Fruit fly (Drosophila melanogaster) whole organism, prepupa: ENCODE measurements around the gene pico.

Experiments used
- Blimp-1 ChIP-seq: fragments of 200-800 bp; sonication (Bioruptor generic); optimal IDR thresholded peaks from 3 replicates; lab custom pipeline; 2017; ENCODE audit warnings: missing biosample characterization, missing genetic modification characterization, mild to moderate bottlenecking, moderate library complexity, missing genetic modification reagents
- CG10631 ChIP-seq: fragments of 200-800 bp; sonication (Bioruptor generic); optimal IDR thresholded peaks from 2 replicates; lab custom pipeline; 2016; ENCODE audit warnings: missing biosample characterization, missing genetic modification characterization
- CG11294 ChIP-seq: fragments of 200-800 bp; sonication (Bioruptor generic); IDR thresholded peaks from 2 replicates; pipeline ENCODE4 v1.3.6; 2022; ENCODE audit warnings: missing biosample characterization, missing genetic modification characterization
- CG11762 ChIP-seq: fragments of 200-800 bp; sonication (Bioruptor generic); optimal IDR thresholded peaks from 3 replicates; lab custom pipeline; 2016; ENCODE audit warnings: missing biosample characterization, missing genetic modification characterization; ENCODE audit not compliant: insufficient read depth
- CG11902 ChIP-seq: fragments of 200-800 bp; sonication (Bioruptor generic); optimal IDR thresholded peaks from 3 replicates; lab custom pipeline; 2016; ENCODE audit warnings: missing biosample characterization, missing genetic modification characterization
- CG1621 ChIP-seq: fragments of 200-800 bp; sonication (Bioruptor generic); optimal IDR thresholded peaks from 3 replicates; lab custom pipeline; 2018; ENCODE audit warnings: missing biosample characterization, mild to moderate bottlenecking, missing genetic modification characterization
- CG3032 ChIP-seq: fragments of 200-800 bp; optimal IDR thresholded peaks from 2 replicates; lab custom pipeline; 2019; ENCODE audit warnings: missing biosample characterization, mild to moderate bottlenecking, missing genetic modification characterization, moderate library complexity
- CG31627 ChIP-seq: fragments of 200-800 bp; sonication (Bioruptor generic); optimal IDR thresholded peaks from 3 replicates; lab custom pipeline; 2016; ENCODE audit warnings: missing biosample characterization, missing genetic modification characterization
- CG32006 ChIP-seq: fragments of 200-800 bp; sonication (Bioruptor generic); optimal IDR thresholded peaks from 3 replicates; lab custom pipeline; 2017; ENCODE audit warnings: missing biosample characterization, mild to moderate bottlenecking, missing genetic modification characterization
- CG34406 ChIP-seq: fragments of 200-800 bp; sonication (Bioruptor generic); optimal IDR thresholded peaks from 3 replicates; lab custom pipeline; 2016; ENCODE audit warnings: missing biosample characterization, missing genetic modification characterization
- CG3919 ChIP-seq: fragments of 200-800 bp; sonication (Bioruptor generic); optimal IDR thresholded peaks from 3 replicates; lab custom pipeline; 2016; ENCODE audit warnings: missing biosample characterization, missing genetic modification characterization
- CG6163 ChIP-seq: fragments of 200-800 bp; sonication (Bioruptor generic); IDR thresholded peaks from 3 replicates; pipeline ENCODE4 v1.3.6; 2022; ENCODE audit warnings: missing biosample characterization, missing genetic modification characterization
- CG6276 ChIP-seq: fragments of 200-800 bp; sonication (Bioruptor generic); optimal IDR thresholded peaks from 2 replicates; lab custom pipeline; 2017; ENCODE audit warnings: missing biosample characterization, mild to moderate bottlenecking, missing genetic modification characterization
- CG6808 ChIP-seq: fragments of 200-800 bp; sonication (Bioruptor generic); optimal IDR thresholded peaks from 3 replicates; lab custom pipeline; 2017; ENCODE audit warnings: missing biosample characterization, missing genetic modification characterization, mild to moderate bottlenecking, moderate library complexity, missing genetic modification reagents
- CG8119 ChIP-seq: fragments of 200-800 bp; sonication (Bioruptor generic); IDR thresholded peaks from 3 replicates; pipeline ENCODE4 v1.3.6; 2022; ENCODE audit warnings: missing biosample characterization, missing genetic modification characterization
- CG8319 ChIP-seq: fragments of 200-800 bp; sonication (Bioruptor generic); optimal IDR thresholded peaks from 3 replicates; lab custom pipeline; 2016; ENCODE audit warnings: missing biosample characterization, missing genetic modification characterization
- CG8632 ChIP-seq: fragments of 200-800 bp; sonication (Bioruptor generic); optimal IDR thresholded peaks from 3 replicates; lab custom pipeline; 2016; ENCODE audit warnings: missing biosample characterization, missing genetic modification characterization
- Eip75B ChIP-seq: fragments of 200-800 bp; sonication (Bioruptor generic); optimal IDR thresholded peaks from 3 replicates; lab custom pipeline; 2016; ENCODE audit warnings: missing biosample characterization, missing genetic modification characterization
- Eip93F ChIP-seq: fragments of 200-800 bp; sonication (Bioruptor generic); optimal IDR thresholded peaks from 2 replicates; lab custom pipeline; 2016; ENCODE audit warnings: missing biosample characterization, mild to moderate bottlenecking, missing genetic modification characterization
- Ets21C ChIP-seq: fragments of 200-800 bp; sonication (Bioruptor generic); optimal IDR thresholded peaks from 3 replicates; lab custom pipeline; 2016; ENCODE audit warnings: missing biosample characterization, missing genetic modification characterization
- Ets96B ChIP-seq: fragments of 200-800 bp; optimal IDR thresholded peaks from 2 replicates; lab custom pipeline; 2019; ENCODE audit warnings: missing biosample characterization, mild to moderate bottlenecking, missing genetic modification characterization, moderate library complexity
- Hr38 ChIP-seq: sonication (Bioruptor generic); optimal IDR thresholded peaks from 2 replicates; lab custom pipeline; 2016; ENCODE audit warnings: missing biosample characterization, missing genetic modification characterization
- Hr39 ChIP-seq: fragments of 200-800 bp; sonication (Bioruptor generic); optimal IDR thresholded peaks from 2 replicates; lab custom pipeline; 2016; ENCODE audit warnings: missing biosample characterization, missing genetic modification characterization
- Hr4 ChIP-seq: fragments of 200-800 bp; sonication (Bioruptor generic); optimal IDR thresholded peaks from 3 replicates; lab custom pipeline; 2016; ENCODE audit warnings: missing biosample characterization, missing genetic modification characterization
- Lpt ChIP-seq: fragments of 200-800 bp; sonication (Bioruptor generic); optimal IDR thresholded peaks from 3 replicates; lab custom pipeline; 2016; ENCODE audit warnings: missing biosample characterization, missing genetic modification characterization
- Met ChIP-seq: fragments of 200-800 bp; sonication (Bioruptor generic); optimal IDR thresholded peaks from 3 replicates; lab custom pipeline; 2016; ENCODE audit warnings: missing biosample characterization, missing genetic modification characterization
- Smox ChIP-seq: fragments of 200-800 bp; sonication (Bioruptor generic); optimal IDR thresholded peaks from 3 replicates; lab custom pipeline; 2016; ENCODE audit warnings: missing biosample characterization, missing genetic modification characterization
- Sox102F ChIP-seq: fragments of 200-800 bp; sonication (Bioruptor generic); optimal IDR thresholded peaks from 2 replicates; lab custom pipeline; 2016; ENCODE audit warnings: missing biosample characterization, mild to moderate bottlenecking, missing genetic modification characterization
- Sox14 ChIP-seq: fragments of 200-800 bp; sonication (Bioruptor generic); optimal IDR thresholded peaks from 3 replicates; lab custom pipeline; 2016; ENCODE audit warnings: missing biosample characterization, missing genetic modification characterization
- Sox15 ChIP-seq: fragments of 200-800 bp; sonication (Bioruptor generic); optimal IDR thresholded peaks from 3 replicates; lab custom pipeline; 2016; ENCODE audit warnings: missing biosample characterization, missing genetic modification characterization
- achi ChIP-seq: fragments of 200-800 bp; sonication (Bioruptor generic); optimal IDR thresholded peaks from 3 replicates; lab custom pipeline; 2016; ENCODE audit warnings: missing biosample characterization, missing genetic modification characterization
- cyc ChIP-seq: fragments of 200-800 bp; sonication (Bioruptor generic); optimal IDR thresholded peaks from 3 replicates; lab custom pipeline; 2016; ENCODE audit warnings: missing biosample characterization, missing genetic modification characterization
- dac ChIP-seq: fragments of 200-800 bp; sonication (Bioruptor generic); optimal IDR thresholded peaks from 2 replicates; lab custom pipeline; 2017; ENCODE audit warnings: missing biosample characterization, mild to moderate bottlenecking, missing genetic modification characterization
- dsx ChIP-seq: fragments of 200-800 bp; optimal IDR thresholded peaks from 3 replicates; lab custom pipeline; 2019; ENCODE audit warnings: missing biosample characterization, mild to moderate bottlenecking, missing genetic modification characterization, moderate library complexity; ENCODE audit not compliant: poor library complexity, severe bottlenecking
- esn ChIP-seq: fragments of 200-800 bp; sonication (Bioruptor generic); optimal IDR thresholded peaks from 2 replicates; lab custom pipeline; 2016; ENCODE audit warnings: missing biosample characterization, mild to moderate bottlenecking, missing genetic modification characterization, moderate library complexity
- fd59A ChIP-seq: fragments of 200-800 bp; sonication (Bioruptor generic); optimal IDR thresholded peaks from 2 replicates; lab custom pipeline; 2017; ENCODE audit warnings: missing biosample characterization, mild to moderate bottlenecking, missing genetic modification characterization, missing genetic modification reagents
- fd85E ChIP-seq: fragments of 200-800 bp; sonication (Bioruptor generic); optimal IDR thresholded peaks from 3 replicates; lab custom pipeline; 2016; ENCODE audit warnings: missing biosample characterization, missing genetic modification characterization
- fkh ChIP-seq: fragments of 200-800 bp; sonication (Bioruptor generic); optimal IDR thresholded peaks from 3 replicates; lab custom pipeline; 2017; ENCODE audit warnings: missing biosample characterization, mild to moderate bottlenecking, missing genetic modification characterization, moderate library complexity
- lz ChIP-seq: fragments of 200-800 bp; sonication (Bioruptor generic); optimal IDR thresholded peaks from 3 replicates; lab custom pipeline; 2016; ENCODE audit warnings: missing biosample characterization, missing genetic modification characterization
- net ChIP-seq: fragments of 200-800 bp; sonication (Bioruptor generic); optimal IDR thresholded peaks from 3 replicates; lab custom pipeline; 2016; ENCODE audit warnings: missing biosample characterization, missing genetic modification characterization
- pdm3 ChIP-seq: fragments of 200-800 bp; sonication (Bioruptor generic); optimal IDR thresholded peaks from 3 replicates; lab custom pipeline; 2016; ENCODE audit warnings: missing biosample characterization, missing genetic modification characterization
- salr ChIP-seq, 2 experiments: fragments of 200-800 bp; sonication (Bioruptor generic); optimal IDR thresholded peaks; 3 replicates each; lab custom pipeline; 2016 to 2018; ENCODE audit warnings: missing biosample characterization in 2 of 2, missing genetic modification characterization in 2 of 2, mild to moderate bottlenecking in 1 of 2
- spab ChIP-seq: fragments of 200-800 bp; sonication (Bioruptor generic); optimal IDR thresholded peaks from 2 replicates; lab custom pipeline; 2017; ENCODE audit warnings: missing biosample characterization, mild to moderate bottlenecking, missing genetic modification characterization, missing genetic modification reagents
- ss ChIP-seq, 2 experiments: fragments of 200-800 bp; sonication (Bioruptor generic); optimal IDR thresholded peaks; 2 replicates in 1 of 2; 3 replicates in 1 of 2; lab custom pipeline; 2017 to 2018; ENCODE audit warnings: mild to moderate bottlenecking in 2 of 2, missing biosample characterization in 2 of 2, missing genetic modification characterization in 2 of 2, moderate library complexity in 1 of 2
- svp ChIP-seq: fragments of 200-800 bp; sonication (Bioruptor generic); peaks from one replicate; lab custom pipeline; 2016; ENCODE audit warnings: missing biosample characterization, missing genetic modification characterization
- topi ChIP-seq: fragments of 200-800 bp; sonication (Bioruptor generic); optimal IDR thresholded peaks from 3 replicates; lab custom pipeline; 2016; ENCODE audit warnings: missing biosample characterization, missing genetic modification characterization
- vri ChIP-seq: fragments of 200-800 bp; sonication (Bioruptor generic); optimal IDR thresholded peaks from 3 replicates; lab custom pipeline; 2016; ENCODE audit warnings: missing biosample characterization, mild to moderate bottlenecking, missing genetic modification characterization

The pico gene

dm6 chrX:19890010-19890665, 38.3 kb upstream of the pico start, which contains the start of gene amn:
Gene amn, minus strand, starts transcription at chrX:19890060.
- TF ChIP-seq CG1621 (tag; lab: Kevin White, UChicago) (no peak), topi (no peak), Sox14 (GFP tag; lab: Kevin White, UChicago) (no peak), dsx (GFP tag; lab: Kevin White, UChicago) (no peak), CG6163 (no peak)

dm6 chrX:19889128-19889756, 37.4 kb upstream of the pico start:
- TF ChIP-seq CG11762 (GFP tag; lab: Kevin White, UChicago), result peak; percentile 43
- peak; percentile 70 for TF ChIP-seq Ets21C
- peak in 1 of 2 experiments; percentile 76 for TF ChIP-seq salr (GFP tag; optimal IDR thresholded peaks at IDR 0.05; lab: Kevin White, UChicago)
- TF ChIP-seq fd59A (GFP tag; lab: Kevin White, UChicago), result peak; percentile 62
- TF ChIP-seq svp (GFP tag; lab: Kevin White, UChicago), result peak; percentile 85
- TF ChIP-seq Met (GFP tag; lab: Kevin White, UChicago), result peak; percentile 80
- peak; percentile 72 for TF ChIP-seq CG1621 (tag; lab: Kevin White, UChicago)
- TF ChIP-seq CG32006 (GFP tag; lab: Kevin White, UChicago), result peak; percentile 66
- peak; percentile 78 for TF ChIP-seq Eip75B (GFP tag; lab: Kevin White, UChicago)
- TF ChIP-seq CG8319, result no peak
- TF ChIP-seq CG11294 (GFP tag; lab: Robert Waterston, UW), result peak; percentile 14; the same call in 1 of the 2 replicates
- peak; percentile 50 for TF ChIP-seq spab (GFP tag; lab: Kevin White, UChicago)
- TF ChIP-seq fd85E (GFP tag; lab: Kevin White, UChicago), result no peak
- TF ChIP-seq Hr4 (GFP tag; lab: Kevin White, UChicago), result peak; percentile 66
- TF ChIP-seq Ets96B (tag; lab: Kevin White, UChicago), result peak; percentile 67
- peak; percentile 57 for TF ChIP-seq CG11902 (GFP tag; lab: Kevin White, UChicago)
- TF ChIP-seq topi, result peak; percentile 79
- peak; percentile 85 for TF ChIP-seq Hr39
- TF ChIP-seq Sox14 (GFP tag; lab: Kevin White, UChicago), result peak; percentile 75
- TF ChIP-seq Hr38, result no peak
- peak; percentile 73 for TF ChIP-seq Smox (GFP tag; lab: Kevin White, UChicago)
- TF ChIP-seq net (GFP tag; lab: Kevin White, UChicago), result peak; percentile 65
- TF ChIP-seq pdm3 (GFP tag; lab: Kevin White, UChicago), result peak; percentile 81
- TF ChIP-seq Sox102F (GFP tag; lab: Kevin White, UChicago), result peak; percentile 79
- TF ChIP-seq CG34406, result peak; percentile 63
- peak; percentile 33; the same call in 1 of the 3 replicates for TF ChIP-seq CG8119 (GFP tag; lab: Robert Waterston, UW)
- no peak for TF ChIP-seq Eip93F (GFP tag; lab: Kevin White, UChicago)
- peak; percentile 74 for TF ChIP-seq CG3919 (GFP tag; lab: Kevin White, UChicago)
- TF ChIP-seq CG3032 (tag; lab: Kevin White, UChicago), result peak; percentile 64
- peak; percentile 85 for TF ChIP-seq cyc (GFP tag; lab: Kevin White, UChicago)
- peak; percentile 32 for TF ChIP-seq dac
- TF ChIP-seq achi (GFP tag; lab: Kevin White, UChicago), result peak; percentile 67
- TF ChIP-seq lz (GFP tag; lab: Kevin White, UChicago), result peak; percentile 81
- TF ChIP-seq CG6163, result peak; percentile 82
- TF ChIP-seq esn (GFP tag; lab: Kevin White, UChicago), result peak; percentile 83
- peak; percentile 30 for TF ChIP-seq fkh (GFP tag; lab: Kevin White, UChicago)
- peak; percentile 82 for TF ChIP-seq CG31627 (GFP tag; lab: Kevin White, UChicago)
- TF ChIP-seq CG10631 (GFP tag; lab: Kevin White, UChicago), result peak; percentile 76
- no peak for TF ChIP-seq CG6276 (GFP tag; lab: Kevin White, UChicago)
- peak; percentile 28 to 61 for TF ChIP-seq ss (GFP tag; optimal IDR thresholded peaks at IDR 0.05; lab: Kevin White, UChicago)
- peak; percentile 18 for TF ChIP-seq Lpt (GFP tag; lab: Kevin White, UChicago)
- TF ChIP-seq vri (GFP tag; lab: Kevin White, UChicago), result peak; percentile 58
- TF ChIP-seq Sox15 (GFP tag; lab: Kevin White, UChicago), result peak; percentile 61
- peak; percentile 76 for TF ChIP-seq CG8632 (GFP tag; lab: Kevin White, UChicago)
- TF ChIP-seq CG6808 (GFP tag; lab: Kevin White, UChicago), result peak; percentile 50
- TF ChIP-seq Blimp-1 (GFP tag; lab: Kevin White, UChicago), result no peak
